Comparison of ENCODE assay signal across 8 worm cellular contexts in genomic region chrIII:8069206-8069605, ce11.
TF ChIP-seq lines count a peak whose summit lies in the region.

No protein-coding gene starts in this region.

TF ChIP-seq in whole organism, L1 larva, 84 proteins besides CTCF, POLR2A, EP300 and RAD21 (continues in another document):
- TF ChIP-seq ceh-63 (GFP tag; optimal IDR thresholded peaks at IDR 0.05; lab: Kevin White, UChicago) (no peak), nhr-85 (tag; lab: Kevin White, UChicago) (no peak), rnt-1 (tag; optimal IDR thresholded peaks at IDR 0.05; lab: Kevin White, UChicago) (peak; percentile 36), snpc-4 (tag; optimal IDR thresholded peaks at IDR 0.05; lab: Kevin White, UChicago) (peak; percentile 5), alr-1 (tag; optimal IDR thresholded peaks at IDR 0.05; lab: Kevin White, UChicago; ENCODE audit: borderline replicate concordance) (no peak), xbp-1 (tag; optimal IDR thresholded peaks at IDR 0.05; lab: Kevin White, UChicago) (no peak), ztf-4 (tag; optimal IDR thresholded peaks at IDR 0.05; lab: Kevin White, UChicago) (no peak), lsy-2 (tag; optimal IDR thresholded peaks at IDR 0.05; lab: Kevin White, UChicago) (peak in 1 of 2 experiments; percentile 12), nhr-19 (GFP tag; conservative IDR thresholded peaks at IDR 0.05; lab: Robert Waterston, UW) (0 out of 2 replicates have a peak, but pooled peaks have one; percentile 11), C34B4.2 (tag; optimal IDR thresholded peaks at IDR 0.05; lab: Kevin White, UChicago) (no peak)

TF ChIP-seq in whole organism, L2 larva, 48 proteins besides CTCF, POLR2A, EP300 and RAD21:
- TF ChIP-seq snpc-4 (tag; optimal IDR thresholded peaks at IDR 0.05; lab: Kevin White, UChicago) (peak; percentile 38), lin-39 (tag; optimal IDR thresholded peaks at IDR 0.05; lab: Kevin White, UChicago) (no peak), nhr-129 (tag; optimal IDR thresholded peaks at IDR 0.05; lab: Kevin White, UChicago) (peak; percentile 6), sma-3 (GFP tag; optimal IDR thresholded peaks at IDR 0.05; lab: Kevin White, UChicago) (no peak)

TF ChIP-seq in whole organism, L4 larva, 104 proteins besides CTCF, POLR2A, EP300 and RAD21 (continues in another document):
- TF ChIP-seq mes-2 (tag; optimal IDR thresholded peaks at IDR 0.05; lab: Kevin White, UChicago; ENCODE audit: poor library complexity, severe bottlenecking) (peak; percentile 55), dmd-8 (GFP tag; IDR thresholded peaks at IDR 0.05; lab: Robert Waterston, UW) (0 out of 2 replicates have a peak, but pooled peaks have one; percentile 57), egl-43 (GFP tag; IDR thresholded peaks at IDR 0.05; lab: Robert Waterston, UW) (peak; percentile 48; the same call in 1 of the 2 replicates), unc-62 (GFP tag; optimal IDR thresholded peaks at IDR 0.05 in 1 of 2; lab: Kevin White, UChicago) (peak in 1 of 2 experiments; percentile 95), unc-62 (tag; optimal IDR thresholded peaks at IDR 0.05; lab: Kevin White, UChicago) (no peak), arid-1 (GFP tag; conservative IDR thresholded peaks at IDR 0.05; lab: Robert Waterston, UW) (0 out of 2 replicates have a peak, but pooled peaks have one; percentile 23), ztf-7 (tag; optimal IDR thresholded peaks at IDR 0.05; lab: Kevin White, UChicago) (no peak), duxl-1 (tag; optimal IDR thresholded peaks at IDR 0.05; lab: Kevin White, UChicago; ENCODE audit: poor library complexity) (peak; percentile 14), daf-12 (tag; optimal IDR thresholded peaks at IDR 0.05; lab: Kevin White, UChicago) (no peak), F26F4.8 (GFP tag; conservative IDR thresholded peaks at IDR 0.05; lab: Robert Waterston, UW) (peak; percentile 71; the same call in 1 of the 2 replicates), ces-1 (GFP tag; optimal IDR thresholded peaks at IDR 0.05; lab: Kevin White, UChicago) (no peak)

TF ChIP-seq in whole organism, early embryonic, 17 proteins besides CTCF, POLR2A, EP300 and RAD21:
- TF ChIP-seq aly-1 (tag; optimal IDR thresholded peaks at IDR 0.05; lab: Kevin White, UChicago) (no peak), scrt-1 (GFP tag; IDR thresholded peaks at IDR 0.05; lab: Robert Waterston, UW) (0 out of 2 replicates have a peak, but pooled peaks have one; percentile 8)

TF ChIP-seq in whole organism, late embryonic, 69 proteins besides CTCF, POLR2A, EP300 and RAD21:
- TF ChIP-seq C38D4.7 (GFP tag; optimal IDR thresholded peaks at IDR 0.05; lab: Kevin White, UChicago) (no peak), C08G9.2 (tag; optimal IDR thresholded peaks at IDR 0.05; lab: Kevin White, UChicago) (no peak), hlh-13 (GFP tag; optimal IDR thresholded peaks at IDR 0.05; lab: Kevin White, UChicago) (no peak), ceh-2 (tag; optimal IDR thresholded peaks at IDR 0.05; lab: Kevin White, UChicago) (no peak), ceh-19 (GFP tag; optimal IDR thresholded peaks at IDR 0.05; lab: Kevin White, UChicago) (no peak), hlh-15 (tag; optimal IDR thresholded peaks at IDR 0.05; lab: Kevin White, UChicago) (no peak), dmd-4 (tag; optimal IDR thresholded peaks at IDR 0.05; lab: Kevin White, UChicago; ENCODE audit: borderline replicate concordance) (no peak), ceh-9 (tag; optimal IDR thresholded peaks at IDR 0.05; lab: Kevin White, UChicago) (no peak), ceh-48 (tag; optimal IDR thresholded peaks at IDR 0.05; lab: Kevin White, UChicago) (no peak), ama-1 (optimal IDR thresholded peaks at IDR 0.05; lab: Kevin White, UChicago) (no peak), ceh-6 (GFP tag; optimal IDR thresholded peaks at IDR 0.05; lab: Kevin White, UChicago) (peak; percentile 32), pag-3 (tag; optimal IDR thresholded peaks at IDR 0.05; lab: Kevin White, UChicago; ENCODE audit: borderline replicate concordance) (no peak), unc-86 (tag; optimal IDR thresholded peaks at IDR 0.05; lab: Kevin White, UChicago) (no peak), npax-4 (tag; optimal IDR thresholded peaks at IDR 0.05; lab: Kevin White, UChicago) (no peak), pros-1 (tag; optimal IDR thresholded peaks at IDR 0.05; lab: Kevin White, UChicago) (peak; percentile 72), odd-2 (tag; optimal IDR thresholded peaks at IDR 0.05; lab: Kevin White, UChicago) (no peak)

TF ChIP-seq in whole organism, midembryonic, 9 proteins besides CTCF, POLR2A, EP300 and RAD21:
- TF ChIP-seq klf-2 (GFP tag; conservative IDR thresholded peaks at IDR 0.05; lab: Robert Waterston, UW), result no peak
- no peak for TF ChIP-seq med-1 (GFP tag; optimal IDR thresholded peaks at IDR 0.05; lab: Kevin White, UChicago; ENCODE audit: insufficient read depth)
- no peak for TF ChIP-seq T22C8.4 (GFP tag; IDR thresholded peaks at IDR 0.05; lab: Robert Waterston, UW)
- peak; percentile 80 for TF ChIP-seq flt-1 (GFP tag; IDR thresholded peaks at IDR 0.05; lab: Robert Waterston, UW)
- TF ChIP-seq tab-1 (GFP tag; IDR thresholded peaks at IDR 0.05; lab: Robert Waterston, UW), result no peak
- no peak for TF ChIP-seq cog-1 (tag; optimal IDR thresholded peaks at IDR 0.05; lab: Kevin White, UChicago)

TF ChIP-seq in whole organism, mixed stage, embryonic, 35 proteins besides CTCF, POLR2A, EP300 and RAD21:
- TF ChIP-seq mls-2 (tag; optimal IDR thresholded peaks at IDR 0.05; lab: Kevin White, UChicago) (peak; percentile 2), bed-3 (GFP tag; optimal IDR thresholded peaks at IDR 0.05; lab: Kevin White, UChicago) (no peak), M03D4.4 (tag; optimal IDR thresholded peaks at IDR 0.05; lab: Kevin White, UChicago) (peak; percentile 36), tbx-8 (GFP tag; optimal IDR thresholded peaks at IDR 0.05; lab: Kevin White, UChicago) (no peak), mep-1 (tag; optimal IDR thresholded peaks at IDR 0.05; lab: Kevin White, UChicago) (no peak), pha-4 (tag; optimal IDR thresholded peaks at IDR 0.05; lab: Kevin White, UChicago) (no peak), nhr-12 (tag; optimal IDR thresholded peaks at IDR 0.05; lab: Kevin White, UChicago) (no peak), sptf-1 (tag; optimal IDR thresholded peaks at IDR 0.05; lab: Kevin White, UChicago) (peak; percentile 34), unc-120 (tag; optimal IDR thresholded peaks at IDR 0.05; lab: Kevin White, UChicago; ENCODE audit: poor library complexity, severe bottlenecking) (no peak), cnd-1 (tag; optimal IDR thresholded peaks at IDR 0.05; lab: Kevin White, UChicago) (peak; percentile 16)
TF ChIP-seq in whole organism, mixed stage, embryonic: peak in this region for 4.

TF ChIP-seq in whole organism, young adult, 124 proteins besides CTCF, POLR2A, EP300 and RAD21:
- TF ChIP-seq snpc-3.4 (tag; optimal IDR thresholded peaks at IDR 0.05; lab: Kevin White, UChicago), result peak; percentile 76
- TF ChIP-seq bed-1 (GFP tag; IDR thresholded peaks at IDR 0.05; lab: Robert Waterston, UW), result no peak
- peak; percentile 58 for TF ChIP-seq him-1 (tag; optimal IDR thresholded peaks at IDR 0.05; lab: Kevin White, UChicago)
- peak; percentile 7 for TF ChIP-seq F49E8.2 (tag; optimal IDR thresholded peaks at IDR 0.05; lab: Kevin White, UChicago; ENCODE audit: insufficient read depth)
- TF ChIP-seq die-1 (tag; optimal IDR thresholded peaks at IDR 0.05; lab: Kevin White, UChicago), result peak; percentile 65
- no peak for TF ChIP-seq rcor-1 (GFP tag; IDR thresholded peaks at IDR 0.05; lab: Robert Waterston, UW)
- TF ChIP-seq egl-44 (GFP tag; IDR thresholded peaks at IDR 0.05; lab: Robert Waterston, UW), result 0 out of 2 replicates have a peak, but pooled peaks have one; percentile 11
- TF ChIP-seq ceh-58 (GFP tag; IDR thresholded peaks at IDR 0.05; lab: Robert Waterston, UW), result no peak
- TF ChIP-seq hmg-1.2 (GFP tag; IDR thresholded peaks at IDR 0.05; lab: Robert Waterston, UW), result peak; percentile 39; the same call in 1 of the 2 replicates
- TF ChIP-seq B0019.2 (GFP tag; conservative IDR thresholded peaks at IDR 0.05; lab: Robert Waterston, UW), result 0 out of 2 replicates have a peak, but pooled peaks have one; percentile 14
- TF ChIP-seq snpc-4 (GFP tag; optimal IDR thresholded peaks at IDR 0.05; lab: Kevin White, UChicago), result peak; percentile 56
- peak in 3 of 4 experiments; percentile 86 to 88 (median 87) for TF ChIP-seq snpc-4 (tag; optimal IDR thresholded peaks at IDR 0.05; lab: Kevin White, UChicago)
- TF ChIP-seq chd-7 (tag; optimal IDR thresholded peaks at IDR 0.05; lab: Kevin White, UChicago), result no peak
- TF ChIP-seq snpc-1.1 (tag; optimal IDR thresholded peaks at IDR 0.05; lab: Kevin White, UChicago; ENCODE audit: insufficient read depth), result peak; percentile 89
- TF ChIP-seq ceh-91 (GFP tag; IDR thresholded peaks at IDR 0.05; lab: Robert Waterston, UW), result no peak
- peak; percentile 76 for TF ChIP-seq lin-26 (GFP tag; IDR thresholded peaks at IDR 0.05; lab: Robert Waterston, UW)
- TF ChIP-seq rec-8 (tag; optimal IDR thresholded peaks at IDR 0.05; lab: Kevin White, UChicago), result no peak
- TF ChIP-seq pbrm-1 (GFP tag; IDR thresholded peaks at IDR 0.05; lab: Robert Waterston, UW), result no peak
- TF ChIP-seq tbp1 (GFP tag; optimal IDR thresholded peaks at IDR 0.05; lab: Kevin White, UChicago), result peak; percentile 92
- TF ChIP-seq mel-28 (tag; optimal IDR thresholded peaks at IDR 0.05; lab: Kevin White, UChicago; ENCODE audit: borderline replicate concordance), result no peak
- TF ChIP-seq B0261.1 (tag; optimal IDR thresholded peaks at IDR 0.05; lab: Kevin White, UChicago), result peak; percentile 72
- peak; percentile 66 for TF ChIP-seq rpc-1 (optimal IDR thresholded peaks at IDR 0.05; lab: Kevin White, UChicago)
- TF ChIP-seq rpc-1 (tag; optimal IDR thresholded peaks at IDR 0.05; lab: Kevin White, UChicago), result peak; percentile 74
- no peak for TF ChIP-seq repo-1 (tag; optimal IDR thresholded peaks at IDR 0.05; lab: Kevin White, UChicago)
- 0 out of 2 replicates have a peak, but pooled peaks have one; percentile 70 for TF ChIP-seq nfyb-1 (GFP tag; IDR thresholded peaks at IDR 0.05; lab: Robert Waterston, UW)
- TF ChIP-seq F23B12.7 (tag; optimal IDR thresholded peaks at IDR 0.05; lab: Kevin White, UChicago; ENCODE audit: insufficient read depth), result peak; percentile 58
